Fruit fly (Drosophila melanogaster) whole organism: ENCODE data around the gene CG14327.

Experiments used
- CG8478 ChIP-seq: fragments of >200 bp; optimal IDR thresholded peaks from 2 replicates; lab custom pipeline; 2018; ENCODE audit warnings: inconsistent platforms
- Dll ChIP-seq: fragments of >200 bp; optimal IDR thresholded peaks from 2 replicates; lab custom pipeline; 2017

DNA sequence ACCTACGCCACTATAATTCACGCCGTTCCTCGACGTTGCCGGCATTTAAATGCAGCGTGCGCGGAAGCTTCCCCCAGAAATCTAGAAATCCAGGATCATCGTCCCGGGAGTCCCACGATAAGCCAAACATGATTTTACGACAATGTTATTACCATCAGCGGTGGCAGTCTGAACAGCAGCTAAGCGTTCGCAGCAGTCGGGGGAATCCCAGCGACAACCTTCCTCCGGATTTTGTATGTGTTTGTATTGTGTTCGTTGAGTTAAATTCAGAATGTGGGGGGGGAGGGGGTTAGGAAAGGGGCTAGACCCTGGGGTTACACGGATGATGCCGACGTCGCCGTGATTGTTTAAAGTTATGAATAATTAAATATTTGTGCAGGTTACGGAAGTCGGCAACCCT is 30.5 kb downstream of the CG14327 start:
- TF ChIP-seq Dll (lab: Kevin White, UChicago) (no peak), CG8478 (lab: Kevin White, UChicago) (no peak)
